Fruit fly (Drosophila melanogaster): ENCODE measurements around the gene CG42852.
A peak's percentile ranks its signal among the peaks of the same experiment; 100 is the strongest.

Gene CG42852

dm6 chr3L:16758504-16759109, 3.3 kb downstream of the CG42852 start:
- no peak for TF ChIP-seq Myc (optimal IDR thresholded peaks at IDR 0.05)
- no peak for TF ChIP-seq Sin3A (optimal IDR thresholded peaks at IDR 0.05)
- no peak for TF ChIP-seq ttk (optimal IDR thresholded peaks at IDR 0.05)
- TF ChIP-seq insv (optimal IDR thresholded peaks at IDR 0.05) = no peak
- TF ChIP-seq psq (optimal IDR thresholded peaks at IDR 0.05) = no peak
- no peak for TF ChIP-seq h (optimal IDR thresholded peaks at IDR 0.05)

DNA sequence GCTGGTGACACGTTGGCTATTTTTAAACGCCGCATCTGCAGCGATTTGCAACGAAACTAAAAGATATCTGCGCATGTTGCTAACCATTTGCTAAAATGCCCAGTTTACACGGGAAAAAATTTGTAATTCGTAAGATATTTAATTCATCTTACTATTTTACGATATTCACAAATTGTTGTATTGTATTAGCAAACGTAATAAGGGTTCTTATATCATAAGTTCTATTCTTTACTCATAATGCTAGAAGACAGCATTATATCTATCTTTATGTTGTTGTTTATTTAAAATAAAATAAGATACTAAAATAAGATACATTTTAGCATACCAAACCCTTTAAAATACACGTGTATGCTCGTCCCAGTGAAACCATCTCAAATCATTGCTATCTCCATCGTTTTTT, 4.2 kb downstream of the CG42852 start:
- no peak for TF ChIP-seq psq (optimal IDR thresholded peaks at IDR 0.05)
- no peak for TF ChIP-seq h (optimal IDR thresholded peaks at IDR 0.05)
- no peak for TF ChIP-seq Sin3A (optimal IDR thresholded peaks at IDR 0.05)
- no peak for TF ChIP-seq Myc (optimal IDR thresholded peaks at IDR 0.05)
- no peak for TF ChIP-seq insv (optimal IDR thresholded peaks at IDR 0.05)
- TF ChIP-seq ttk (optimal IDR thresholded peaks at IDR 0.05) = no peak

- no peak for TF ChIP-seq ttk (optimal IDR thresholded peaks at IDR 0.05)
- no peak for TF ChIP-seq Sin3A (optimal IDR thresholded peaks at IDR 0.05)
- no peak for TF ChIP-seq psq (optimal IDR thresholded peaks at IDR 0.05)
- TF ChIP-seq Myc (optimal IDR thresholded peaks at IDR 0.05) = no peak
- TF ChIP-seq h (optimal IDR thresholded peaks at IDR 0.05) = no peak
- no peak for TF ChIP-seq insv (optimal IDR thresholded peaks at IDR 0.05)
Measured at dm6 chr3L:16760274-16760673, 5.0 kb downstream of the CG42852 start.

- TF ChIP-seq Sin3A (optimal IDR thresholded peaks at IDR 0.05) (no peak), insv (optimal IDR thresholded peaks at IDR 0.05) (no peak), ttk (optimal IDR thresholded peaks at IDR 0.05) (no peak), psq (optimal IDR thresholded peaks at IDR 0.05) (no peak), Myc (optimal IDR thresholded peaks at IDR 0.05) (no peak), h (optimal IDR thresholded peaks at IDR 0.05) (no peak)
Measured at dm6 chr3L:16762203-16762997, 7.1 kb downstream of the CG42852 start.

- TF ChIP-seq insv (optimal IDR thresholded peaks at IDR 0.05) (no peak), Myc (optimal IDR thresholded peaks at IDR 0.05) (no peak), h (optimal IDR thresholded peaks at IDR 0.05) (no peak), psq (optimal IDR thresholded peaks at IDR 0.05) (no peak), Sin3A (optimal IDR thresholded peaks at IDR 0.05) (no peak), ttk (optimal IDR thresholded peaks at IDR 0.05) (no peak)
Measured at dm6 chr3L:16765647-16766628, 10.6 kb downstream of the CG42852 start, which contains the start of gene Nrt. Nrt (plus strand) TSS chr3L:16766072.

DNA sequence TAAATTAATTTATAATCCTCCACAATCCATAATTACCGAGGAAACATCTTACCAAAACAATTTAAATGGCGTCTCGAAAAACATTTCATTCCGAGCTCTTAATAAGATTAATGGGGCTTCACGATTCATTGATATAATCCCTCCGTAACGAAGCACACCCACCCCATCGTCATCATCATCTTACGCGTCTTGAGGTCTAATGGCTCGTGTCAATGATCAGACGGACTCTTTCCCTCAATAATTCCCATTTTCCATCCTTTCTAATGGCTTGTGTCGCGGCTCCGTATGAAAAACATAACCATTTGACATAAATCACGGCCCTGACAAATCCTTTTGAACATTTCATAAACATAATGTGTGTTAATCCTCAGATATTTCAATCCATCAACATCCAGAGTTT, 11.6 kb downstream of the CG42852 start:
- TF ChIP-seq Sin3A (optimal IDR thresholded peaks at IDR 0.05) (no peak), ttk (optimal IDR thresholded peaks at IDR 0.05) (no peak), psq (optimal IDR thresholded peaks at IDR 0.05) (no peak), Myc (optimal IDR thresholded peaks at IDR 0.05) (no peak)

DNA sequence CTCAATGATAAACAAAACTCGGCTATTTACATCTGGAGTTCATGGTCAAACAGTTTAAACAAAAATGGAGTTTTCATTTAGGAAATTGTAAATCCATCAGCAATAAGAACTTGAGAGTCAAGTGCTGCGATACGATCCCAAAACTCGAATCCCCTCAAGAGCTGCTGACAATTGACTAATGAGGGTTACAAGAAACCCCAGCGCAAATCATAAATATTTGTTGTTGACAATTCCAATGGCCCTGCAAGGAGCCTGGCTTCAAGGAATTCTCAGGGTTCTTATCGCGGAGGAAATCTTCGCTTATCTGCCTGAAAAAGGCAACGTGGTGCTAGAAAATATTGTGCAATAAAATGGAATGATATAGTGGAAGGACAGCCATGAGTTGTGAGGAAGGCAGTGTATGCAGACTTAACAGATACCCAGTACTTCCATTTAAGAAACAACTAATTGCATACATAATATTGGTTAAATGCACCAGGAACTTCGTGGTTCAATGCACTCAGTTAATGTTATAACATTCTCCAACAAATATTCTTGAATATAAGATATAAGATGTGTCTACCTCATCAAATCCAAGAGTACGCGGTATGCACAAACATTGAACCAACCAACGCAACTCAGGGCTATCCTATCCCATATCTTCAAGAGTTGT, 12.8 kb downstream of the CG42852 start:
- TF ChIP-seq Sin3A (optimal IDR thresholded peaks at IDR 0.05) (no peak), h (optimal IDR thresholded peaks at IDR 0.05) (no peak), psq (optimal IDR thresholded peaks at IDR 0.05) (no peak), ttk (optimal IDR thresholded peaks at IDR 0.05) (no peak), Myc (optimal IDR thresholded peaks at IDR 0.05) (no peak), insv (optimal IDR thresholded peaks at IDR 0.05) (no peak)

DNA sequence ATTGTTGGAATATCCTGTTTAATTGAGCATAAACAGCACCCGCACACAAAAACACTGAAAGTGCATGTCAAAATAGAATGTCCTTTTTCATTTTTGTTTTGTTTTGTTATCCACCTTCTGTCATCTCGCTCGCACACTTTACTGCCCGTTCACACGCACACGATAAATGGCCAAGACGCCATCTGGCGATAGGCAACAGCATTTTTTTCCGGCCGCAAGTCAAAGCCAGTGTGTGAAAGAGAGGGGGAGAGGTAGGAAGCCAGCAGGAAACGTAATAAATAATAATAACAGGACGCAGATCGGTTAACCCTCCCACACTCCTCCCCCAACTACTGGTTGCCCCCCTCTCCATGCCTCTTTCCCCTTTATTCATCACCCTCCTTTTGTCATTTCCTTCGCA, 14.6 kb downstream of the CG42852 start:
- peak; percentile 6 for TF ChIP-seq h (optimal IDR thresholded peaks at IDR 0.05)
- TF ChIP-seq ttk (optimal IDR thresholded peaks at IDR 0.05) = no peak

dm6 chr3L:16772755-16773523, 17.6 kb downstream of the CG42852 start:
- TF ChIP-seq h (optimal IDR thresholded peaks at IDR 0.05) (no peak), Sin3A (optimal IDR thresholded peaks at IDR 0.05) (no peak), ttk (optimal IDR thresholded peaks at IDR 0.05) (no peak), psq (optimal IDR thresholded peaks at IDR 0.05) (no peak), insv (optimal IDR thresholded peaks at IDR 0.05) (no peak), Myc (optimal IDR thresholded peaks at IDR 0.05) (no peak)

DNA sequence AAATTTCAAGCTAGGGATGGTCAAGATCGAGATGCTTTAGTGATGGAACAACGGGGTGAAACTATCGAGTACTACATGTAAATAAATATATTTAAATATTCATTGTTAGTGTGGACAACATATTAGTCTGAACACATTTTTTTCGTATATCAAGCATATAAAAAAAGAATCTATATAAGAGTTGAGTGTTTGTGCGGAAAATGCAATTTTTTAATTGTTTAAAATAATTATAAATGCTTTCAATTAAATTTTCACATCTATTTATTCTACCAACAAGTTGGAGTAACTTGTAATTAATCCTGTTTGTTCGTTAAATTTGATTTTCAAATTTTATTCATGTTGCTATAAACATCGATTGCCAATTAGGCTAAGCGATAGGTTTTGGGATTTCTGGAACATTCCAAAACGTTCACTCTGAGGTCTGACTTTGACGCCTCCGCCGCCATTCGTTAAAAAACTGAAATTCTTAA, 24.4 kb downstream of the CG42852 start, which contains the start of the genes mus302 and CG9705:
TSS of gene mus302 (minus strand) at position 33 of the 470 bp plus-strand sequence.
TSS of gene CG9705 (plus strand) at position 397 of the 470 bp plus-strand sequence.
- no peak for TF ChIP-seq h (optimal IDR thresholded peaks at IDR 0.05)
- no peak for TF ChIP-seq Myc (optimal IDR thresholded peaks at IDR 0.05)
- TF ChIP-seq ttk (optimal IDR thresholded peaks at IDR 0.05) = no peak
- no peak for TF ChIP-seq insv (optimal IDR thresholded peaks at IDR 0.05)
- no peak for TF ChIP-seq Sin3A (optimal IDR thresholded peaks at IDR 0.05)
- TF ChIP-seq psq (optimal IDR thresholded peaks at IDR 0.05) = no peak

All from Kc167 (cell line).